Worm (Caenorhabditis elegans): ENCODE results near the gene him-17.

him-17 gene

ce11 chrV:13212584-13212983, 36.1 kb downstream of the him-17 start:
- no peak for TF ChIP-seq attf-3 (GFP tag; conservative IDR thresholded peaks at IDR 0.05)
- TF ChIP-seq mel-28 (tag; optimal IDR thresholded peaks at IDR 0.05; ENCODE audit: borderline replicate concordance), result no peak
- no peak for TF ChIP-seq hmg-1.2 (GFP tag; IDR thresholded peaks at IDR 0.05)
- no peak for TF ChIP-seq dox-1 (GFP tag; IDR thresholded peaks at IDR 0.05)
- no peak for TF ChIP-seq C06A6.2 (GFP tag; conservative IDR thresholded peaks at IDR 0.05)
- TF ChIP-seq B0336.3 (GFP tag; IDR thresholded peaks at IDR 0.05), result no peak
- TF ChIP-seq mcd-1 (GFP tag; IDR thresholded peaks at IDR 0.05), result no peak
- TF ChIP-seq ztf-18 (tag; optimal IDR thresholded peaks at IDR 0.05), result no peak
- no peak for TF ChIP-seq F52B5.7 (tag; optimal IDR thresholded peaks at IDR 0.05)
- TF ChIP-seq ccch-3 (GFP tag; optimal IDR thresholded peaks at IDR 0.05), result no peak
- no peak for TF ChIP-seq B0035.1 (tag; optimal IDR thresholded peaks at IDR 0.05)
- no peak for TF ChIP-seq xnd-1 (tag; optimal IDR thresholded peaks at IDR 0.05)
- TF ChIP-seq hlh-12 (tag; optimal IDR thresholded peaks at IDR 0.05), result no peak
- no peak for TF ChIP-seq ceh-100 (GFP tag; IDR thresholded peaks at IDR 0.05)
- TF ChIP-seq lir-1 (GFP tag; conservative IDR thresholded peaks at IDR 0.05), result no peak
- no peak for TF ChIP-seq bed-2 (GFP tag; IDR thresholded peaks at IDR 0.05)
- TF ChIP-seq snpc-3.4 (tag; optimal IDR thresholded peaks at IDR 0.05), result no peak
- TF ChIP-seq lin-26 (GFP tag; IDR thresholded peaks at IDR 0.05), result no peak
- TF ChIP-seq B0019.2 (GFP tag; conservative IDR thresholded peaks at IDR 0.05), result no peak
- TF ChIP-seq madf-3 (GFP tag; IDR thresholded peaks at IDR 0.05), result no peak
- peak; percentile 66 for TF ChIP-seq atf-7 (tag; optimal IDR thresholded peaks at IDR 0.05)
- TF ChIP-seq rec-8 (tag; optimal IDR thresholded peaks at IDR 0.05), result no peak
- TF ChIP-seq C17E4.6 (GFP tag; IDR thresholded peaks at IDR 0.05), result no peak
- TF ChIP-seq Y53F4B.3 (GFP tag; IDR thresholded peaks at IDR 0.05), result no peak
- TF ChIP-seq F23B12.7 (tag; optimal IDR thresholded peaks at IDR 0.05; ENCODE audit: insufficient read depth), result no peak
- TF ChIP-seq F49E8.2 (tag; optimal IDR thresholded peaks at IDR 0.05; ENCODE audit: insufficient read depth), result no peak
- TF ChIP-seq ceh-91 (GFP tag; IDR thresholded peaks at IDR 0.05), result no peak
- no peak for TF ChIP-seq nhr-120 (GFP tag; IDR thresholded peaks at IDR 0.05)
- no peak for TF ChIP-seq lin-40 (tag; optimal IDR thresholded peaks at IDR 0.05)
- TF ChIP-seq snpc-1.1 (tag; optimal IDR thresholded peaks at IDR 0.05; ENCODE audit: insufficient read depth), result no peak
- no peak for TF ChIP-seq B0261.1 (tag; optimal IDR thresholded peaks at IDR 0.05)
- no peak for TF ChIP-seq lsl-1 (GFP tag; optimal IDR thresholded peaks at IDR 0.05)
- peak; percentile 42 for TF ChIP-seq pha-4 (tag; optimal IDR thresholded peaks at IDR 0.05)
- TF ChIP-seq nhr-90 (tag; optimal IDR thresholded peaks at IDR 0.05), result no peak
- no peak for TF ChIP-seq cebp-1 (GFP tag; IDR thresholded peaks at IDR 0.05)
- no peak for TF ChIP-seq cebp-1 (tag; optimal IDR thresholded peaks at IDR 0.05)
- no peak for TF ChIP-seq ekl-4 (GFP tag; IDR thresholded peaks at IDR 0.05)
- no peak for TF ChIP-seq die-1 (tag; optimal IDR thresholded peaks at IDR 0.05)
- TF ChIP-seq repo-1 (tag; optimal IDR thresholded peaks at IDR 0.05), result no peak
- TF ChIP-seq nhr-27 (tag; optimal IDR thresholded peaks at IDR 0.05), result no peak
- no peak for TF ChIP-seq T26A5.8 (tag; optimal IDR thresholded peaks at IDR 0.05)
- TF ChIP-seq hrde-1 (tag; optimal IDR thresholded peaks at IDR 0.05; ENCODE audit: borderline replicate concordance), result no peak
- peak; percentile 91 for TF ChIP-seq nhr-80 (tag; optimal IDR thresholded peaks at IDR 0.05)
- TF ChIP-seq let-607 (tag; optimal IDR thresholded peaks at IDR 0.05), result peak in 1 of 2 experiments; percentile 41
- peak; percentile 40 for TF ChIP-seq ztf-22 (GFP tag; optimal IDR thresholded peaks at IDR 0.05)
- TF ChIP-seq nfya-2 (GFP tag; IDR thresholded peaks at IDR 0.05), result no peak
- TF ChIP-seq madf-10 (tag; optimal IDR thresholded peaks at IDR 0.05), result no peak
- TF ChIP-seq ets-4 (GFP tag; optimal IDR thresholded peaks at IDR 0.05), result peak; percentile 25
